Fruit fly (Drosophila melanogaster) Kc167 (cell line): ENCODE data around the gene CG12811.

Source experiments
- Myc ChIP-seq: fragments of >200 bp; optimal IDR thresholded peaks from 2 replicates; lab custom pipeline; 2017; ENCODE audit warnings: missing external identifiers
- Sin3A ChIP-seq: fragments of >200 bp; optimal IDR thresholded peaks from 2 replicates; lab custom pipeline; 2018; ENCODE audit warnings: missing external identifiers
- h ChIP-seq: fragments of >200 bp; optimal IDR thresholded peaks from 3 replicates; lab custom pipeline; 2018; ENCODE audit warnings: missing external identifiers
- insv ChIP-seq: fragments of >200 bp; optimal IDR thresholded peaks from 3 replicates; lab custom pipeline; 2018; ENCODE audit warnings: missing external identifiers
- psq ChIP-seq: fragments of >200 bp; optimal IDR thresholded peaks from 2 replicates; lab custom pipeline; 2017; ENCODE audit warnings: missing external identifiers
- ttk ChIP-seq: sonication (Bioruptor generic); optimal IDR thresholded peaks from 2 replicates; lab custom pipeline; 2017; ENCODE audit warnings: missing external identifiers

The CG12811 gene

dm6 chr3R:10048775-10048841 lies at the start of gene CG12811:
Gene CG12811, minus strand, starts transcription at chr3R:10048797.
- no peak for TF ChIP-seq insv (lab: Kevin White, UChicago)
- no peak for TF ChIP-seq ttk
- TF ChIP-seq h, result no peak
- TF ChIP-seq psq, result no peak

- TF ChIP-seq Myc, result no peak
- no peak for TF ChIP-seq psq
- no peak for TF ChIP-seq Sin3A (lab: Kevin White, UChicago)
- no peak for TF ChIP-seq ttk
- no peak for TF ChIP-seq h
- TF ChIP-seq insv (lab: Kevin White, UChicago), result no peak
Measured at dm6 chr3R:10098296-10098675, 49.7 kb upstream of the CG12811 start.

- TF ChIP-seq psq (no peak), ttk (no peak), Sin3A (lab: Kevin White, UChicago) (no peak), insv (lab: Kevin White, UChicago) (no peak)
Measured at dm6 chr3R:10097531-10098295, 49.1 kb upstream of the CG12811 start.

dm6 chr3R:10095765-10096164 lies 47.2 kb upstream of the CG12811 start:
- no peak for TF ChIP-seq Myc
- no peak for TF ChIP-seq h
- no peak for TF ChIP-seq insv (lab: Kevin White, UChicago)
- TF ChIP-seq psq, result no peak
- TF ChIP-seq ttk, result no peak
- no peak for TF ChIP-seq Sin3A (lab: Kevin White, UChicago)

dm6 chr3R:10095052-10095451 lies 46.5 kb upstream of the CG12811 start:
- no peak for TF ChIP-seq insv (lab: Kevin White, UChicago)
- TF ChIP-seq Myc, result no peak
- no peak for TF ChIP-seq Sin3A (lab: Kevin White, UChicago)
- no peak for TF ChIP-seq ttk
- TF ChIP-seq psq, result no peak
- TF ChIP-seq h, result no peak

- TF ChIP-seq insv (lab: Kevin White, UChicago) (no peak), Sin3A (lab: Kevin White, UChicago) (no peak), ttk (no peak), Myc (no peak), h (no peak), psq (no peak)
Measured at dm6 chr3R:10093252-10094030, 44.8 kb upstream of the CG12811 start.

- TF ChIP-seq psq (no peak), Sin3A (lab: Kevin White, UChicago) (no peak), insv (lab: Kevin White, UChicago) (no peak), ttk (no peak), Myc (no peak)
Measured at dm6 chr3R:10091513-10091912, 42.9 kb upstream of the CG12811 start.

dm6 chr3R:10090906-10091305 lies 42.3 kb upstream of the CG12811 start:
- no peak for TF ChIP-seq h
- TF ChIP-seq ttk, result no peak
- no peak for TF ChIP-seq Myc
- TF ChIP-seq psq, result no peak
- no peak for TF ChIP-seq Sin3A (lab: Kevin White, UChicago)
- no peak for TF ChIP-seq insv (lab: Kevin White, UChicago)

- no peak for TF ChIP-seq psq
- no peak for TF ChIP-seq Sin3A (lab: Kevin White, UChicago)
Measured at dm6 chr3R:10089171-10089664, 40.6 kb upstream of the CG12811 start.

- TF ChIP-seq Myc (no peak), h (no peak), insv (lab: Kevin White, UChicago) (no peak), Sin3A (lab: Kevin White, UChicago) (no peak), psq (no peak), ttk (no peak)
Measured at dm6 chr3R:10087206-10087927, 38.8 kb upstream of the CG12811 start.

dm6 chr3R:10086683-10087082 lies 38.1 kb upstream of the CG12811 start:
- TF ChIP-seq ttk (no peak), Sin3A (lab: Kevin White, UChicago) (no peak), Myc (no peak)

dm6 chr3R:10086222-10086621 lies 37.6 kb upstream of the CG12811 start:
- TF ChIP-seq Sin3A (lab: Kevin White, UChicago) (no peak), psq (no peak), insv (lab: Kevin White, UChicago) (no peak), ttk (no peak), h (no peak), Myc (no peak)

dm6 chr3R:10084914-10085313 lies 36.3 kb upstream of the CG12811 start:
- TF ChIP-seq Myc, result no peak
- no peak for TF ChIP-seq psq
- no peak for TF ChIP-seq h
- no peak for TF ChIP-seq insv (lab: Kevin White, UChicago)
- no peak for TF ChIP-seq Sin3A (lab: Kevin White, UChicago)
- no peak for TF ChIP-seq ttk
